Worm (Caenorhabditis elegans): ENCODE measurements around the gene C17H12.11.

The C17H12.11 gene

DNA sequence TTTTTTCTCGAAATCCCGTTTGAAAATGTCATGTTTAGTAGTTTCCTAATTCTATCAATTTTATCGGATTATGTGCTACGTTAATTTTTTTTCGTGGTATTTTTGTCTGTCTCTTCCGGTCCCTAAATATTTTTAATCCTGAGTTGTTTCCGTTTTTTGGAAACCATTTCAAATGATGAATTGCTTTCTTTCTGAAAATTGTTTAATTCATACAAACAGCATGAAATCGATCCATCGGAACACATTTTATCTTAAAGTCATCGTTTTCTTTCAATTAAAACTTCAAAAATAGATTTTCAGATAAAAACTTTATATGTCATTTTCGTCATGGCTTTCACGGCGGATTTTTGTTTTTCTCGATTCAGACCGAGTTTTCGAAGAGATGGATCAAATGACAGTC, 39.8 kb upstream of the C17H12.11 start, which contains the start of gene spd-3:
Gene spd-3 (plus strand): TSS at position 301 of the 400 bp plus-strand sequence.
- TF ChIP-seq lin-14 (GFP tag; optimal IDR thresholded peaks at IDR 0.05), result no peak
- no peak for TF ChIP-seq ceh-8 (GFP tag; optimal IDR thresholded peaks at IDR 0.05)
- TF ChIP-seq F16B12.6 (tag; optimal IDR thresholded peaks at IDR 0.05), result no peak
- no peak for TF ChIP-seq lin-35 (GFP tag; optimal IDR thresholded peaks at IDR 0.05)
- no peak for TF ChIP-seq nhr-12 (tag; optimal IDR thresholded peaks at IDR 0.05)
- TF ChIP-seq nhr-237 (tag; optimal IDR thresholded peaks at IDR 0.05), result no peak

DNA sequence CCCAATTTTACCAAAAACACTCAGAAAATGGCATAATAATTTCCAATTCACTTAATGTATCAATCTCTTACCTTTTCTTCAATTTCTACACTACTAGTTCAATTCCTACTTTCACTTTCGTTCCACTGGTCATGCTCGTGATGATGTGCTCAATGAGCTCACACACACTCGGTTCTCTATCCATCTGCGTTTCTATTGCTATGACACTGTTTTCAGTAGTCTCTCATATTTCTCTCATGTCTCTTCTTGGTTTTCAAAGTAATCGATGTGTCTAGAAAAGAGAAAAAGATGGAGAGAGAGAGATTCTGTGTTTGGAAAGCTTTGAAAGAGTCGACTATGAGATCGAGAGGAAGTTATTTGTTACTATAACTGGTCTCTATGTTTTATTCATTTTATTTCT, 34.9 kb upstream of the C17H12.11 start:
- TF ChIP-seq efl-1 (optimal IDR thresholded peaks at IDR 0.05), result peak; percentile 52 to 58
- peak in 1 of 2 experiments; percentile 30 for TF ChIP-seq efl-1 (GFP tag; optimal IDR thresholded peaks at IDR 0.05 in 1 of 2)
- TF ChIP-seq C34B4.2 (tag; optimal IDR thresholded peaks at IDR 0.05), result no peak
- no peak for TF ChIP-seq nhr-19 (GFP tag; conservative IDR thresholded peaks at IDR 0.05)
- peak; percentile 28 for TF ChIP-seq elt-2 (tag; optimal IDR thresholded peaks at IDR 0.05)
- TF ChIP-seq pqm-1 (tag; optimal IDR thresholded peaks at IDR 0.05), result no peak
- peak; percentile 57 for TF ChIP-seq swsn-7 (tag; optimal IDR thresholded peaks at IDR 0.05)
- peak; percentile 52 for TF ChIP-seq unc-86 (tag; optimal IDR thresholded peaks at IDR 0.05)
- TF ChIP-seq lsy-2 (tag; optimal IDR thresholded peaks at IDR 0.05), result peak; percentile 59 to 74
- no peak for TF ChIP-seq nhr-28 (tag; optimal IDR thresholded peaks at IDR 0.05)
- no peak for TF ChIP-seq hlh-17 (GFP tag; optimal IDR thresholded peaks at IDR 0.05; ENCODE audit: borderline replicate concordance)
- TF ChIP-seq lin-39 (tag; optimal IDR thresholded peaks at IDR 0.05), result no peak
- TF ChIP-seq ama-1 (optimal IDR thresholded peaks at IDR 0.05), result no peak
- no peak for TF ChIP-seq irx-1 (tag; optimal IDR thresholded peaks at IDR 0.05)
- TF ChIP-seq snu-23 (GFP tag; optimal IDR thresholded peaks at IDR 0.05), result peak; percentile 61
- TF ChIP-seq unc-130 (tag; optimal IDR thresholded peaks at IDR 0.05), result no peak
- no peak for TF ChIP-seq hlh-4 (tag; optimal IDR thresholded peaks at IDR 0.05)
- TF ChIP-seq egl-27 (tag; optimal IDR thresholded peaks at IDR 0.05), result no peak
- no peak for TF ChIP-seq nhr-76 (tag; optimal IDR thresholded peaks at IDR 0.05)
- peak; percentile 50 for TF ChIP-seq egl-13 (tag; optimal IDR thresholded peaks at IDR 0.05)
- TF ChIP-seq nhr-90 (tag; optimal IDR thresholded peaks at IDR 0.05; ENCODE audit: poor library complexity), result no peak
- TF ChIP-seq zip-4 (GFP tag; optimal IDR thresholded peaks at IDR 0.05), result no peak
- no peak for TF ChIP-seq efl-3 (GFP tag; optimal IDR thresholded peaks at IDR 0.05)
- no peak for TF ChIP-seq mab-9 (GFP tag; IDR thresholded peaks at IDR 0.05)
- no peak for TF ChIP-seq ceh-8 (GFP tag; optimal IDR thresholded peaks at IDR 0.05)
- TF ChIP-seq elt-3 (tag; optimal IDR thresholded peaks at IDR 0.05), result no peak
- TF ChIP-seq lir-3 (tag; optimal IDR thresholded peaks at IDR 0.05; ENCODE audit: poor library complexity), result peak; percentile 32
- no peak for TF ChIP-seq lin-15B (tag; optimal IDR thresholded peaks at IDR 0.05)
- no peak for TF ChIP-seq fkh-10 (GFP tag; optimal IDR thresholded peaks at IDR 0.05)
- TF ChIP-seq lin-13 (GFP tag; optimal IDR thresholded peaks at IDR 0.05), result no peak
- peak; percentile 42 to 46 for TF ChIP-seq lin-35 (GFP tag; optimal IDR thresholded peaks at IDR 0.05)
- TF ChIP-seq aly-2 (tag; optimal IDR thresholded peaks at IDR 0.05), result no peak
- TF ChIP-seq Y116A8C.19 (tag; optimal IDR thresholded peaks at IDR 0.05; ENCODE audit: borderline replicate concordance), result no peak
- peak; percentile 16 for TF ChIP-seq dsc-1 (tag; optimal IDR thresholded peaks at IDR 0.05)
- TF ChIP-seq mep-1 (tag; optimal IDR thresholded peaks at IDR 0.05), result peak; percentile 54
- no peak for TF ChIP-seq ceh-88 (GFP tag; IDR thresholded peaks at IDR 0.05)
- TF ChIP-seq sptf-1 (tag; optimal IDR thresholded peaks at IDR 0.05), result no peak
- TF ChIP-seq tbx-2 (tag; optimal IDR thresholded peaks at IDR 0.05), result peak; percentile 58
- no peak for TF ChIP-seq ces-1 (GFP tag; optimal IDR thresholded peaks at IDR 0.05)
- peak; percentile 39 for TF ChIP-seq skn-1 (tag; optimal IDR thresholded peaks at IDR 0.05)
- peak; percentile 71 for TF ChIP-seq fkh-8 (tag; optimal IDR thresholded peaks at IDR 0.05)
- TF ChIP-seq ets-5 (GFP tag; IDR thresholded peaks at IDR 0.05), result 0 out of 2 replicates have a peak, but pooled peaks have one; percentile 70
- no peak for TF ChIP-seq rnt-1 (tag; optimal IDR thresholded peaks at IDR 0.05)
- peak; percentile 87 for TF ChIP-seq lin-14 (GFP tag; optimal IDR thresholded peaks at IDR 0.05)
- TF ChIP-seq dpl-1 (GFP tag; optimal IDR thresholded peaks at IDR 0.05), result peak in 1 of 3 experiments; percentile 17
- TF ChIP-seq C16A3.4 (tag; optimal IDR thresholded peaks at IDR 0.05), result peak; percentile 21
- TF ChIP-seq nhr-12 (tag; optimal IDR thresholded peaks at IDR 0.05), result no peak
- TF ChIP-seq nhr-77 (tag; optimal IDR thresholded peaks at IDR 0.05), result peak; percentile 12
- TF ChIP-seq isw-1 (GFP tag; IDR thresholded peaks at IDR 0.05), result no peak
